Worm (Caenorhabditis elegans) whole organism, L1 larva: ENCODE measurements around the gene txt-2.
"Not testable (repeated sequence)": the region's sequence is repeated elsewhere in the genome, so short reads cannot be mapped to it uniquely, and the experiment has no call there.

Experiments
- F16B12.6 ChIP-seq: fragments of 150-350 bp; optimal IDR thresholded peaks from 2 replicates; lab custom pipeline; 2014; ENCODE audit warnings: missing biosample characterization, missing genetic modification characterization
- ama-1 ChIP-seq: fragments of 150-350 bp; optimal IDR thresholded peaks from 2 replicates; lab custom pipeline; 2014
- blmp-1 ChIP-seq: fragments of 150-350 bp; optimal IDR thresholded peaks from 2 replicates; lab custom pipeline; 2014; ENCODE audit warnings: missing biosample characterization, missing genetic modification characterization
- ceh-8 ChIP-seq: fragments of 200-800 bp; sonication (Bioruptor generic); optimal IDR thresholded peaks from 2 replicates; lab custom pipeline; 2018; ENCODE audit warnings: mild to moderate bottlenecking, missing genetic modification characterization, moderate library complexity, missing compliant biosample characterization
- ceh-88 ChIP-seq: fragments of 200-800 bp; sonication (Bioruptor generic); IDR thresholded peaks from 2 replicates; pipeline ENCODE4 v1.3.6; 2022; ENCODE audit warnings: missing genetic modification characterization, missing compliant biosample characterization
- ces-1 ChIP-seq: fragments of 150-350 bp; optimal IDR thresholded peaks from 2 replicates; lab custom pipeline; 2014; ENCODE audit warnings: missing biosample characterization, missing genetic modification reagents, missing genetic modification characterization
- dsc-1 ChIP-seq: sonication (generic microtip); optimal IDR thresholded peaks from 2 replicates; lab custom pipeline; 2016; ENCODE audit warnings: mild to moderate bottlenecking, missing genetic modification characterization, missing compliant biosample characterization
- efl-1 ChIP-seq, 4 experiments: fragments of 150-350 bp; optimal IDR thresholded peaks in 3 of 4; peaks in 1 of 4; 1 replicate in 1 of 4; 2 replicates in 3 of 4; lab custom pipeline; 2014; ENCODE audit warnings: missing biosample characterization in 2 of 4, missing genetic modification characterization in 2 of 4, missing genetic modification reagents in 2 of 4
- efl-3 ChIP-seq: fragments of 200-800 bp; sonication (Bioruptor generic); optimal IDR thresholded peaks from 2 replicates; lab custom pipeline; 2018; ENCODE audit warnings: mild to moderate bottlenecking, missing genetic modification characterization, missing compliant biosample characterization
- egl-27 ChIP-seq, 2 experiments: fragments of 150-350 bp in 1 of 2; sonication (generic microtip); optimal IDR thresholded peaks; 3 replicates each; lab custom pipeline; 2017 to 2018; ENCODE audit warnings: missing biosample characterization in 2 of 2, missing genetic modification characterization in 2 of 2, missing genetic modification reagents in 2 of 2
- elt-2 ChIP-seq: sonication (generic microtip); optimal IDR thresholded peaks from 2 replicates; lab custom pipeline; 2016; ENCODE audit warnings: missing genetic modification characterization, mild to moderate bottlenecking, inconsistent platforms, missing compliant biosample characterization, missing genetic modification reagents
- fkh-10 ChIP-seq: sonication (generic microtip); optimal IDR thresholded peaks from 2 replicates; lab custom pipeline; 2017; ENCODE audit warnings: missing biosample characterization, missing genetic modification reagents, missing genetic modification characterization
- fkh-4 ChIP-seq: sonication (generic microtip); optimal IDR thresholded peaks from 2 replicates; lab custom pipeline; 2016; ENCODE audit warnings: missing compliant biosample characterization, missing genetic modification characterization, borderline replicate concordance
- fkh-8 ChIP-seq: sonication (generic microtip); optimal IDR thresholded peaks from 2 replicates; lab custom pipeline; 2016; ENCODE audit warnings: mild to moderate bottlenecking, missing genetic modification characterization, missing compliant biosample characterization
- fos-1 ChIP-seq: fragments of 150-350 bp; optimal IDR thresholded peaks from 2 replicates; lab custom pipeline; 2014; ENCODE audit warnings: missing biosample characterization, missing genetic modification characterization
- irx-1 ChIP-seq: sonication (generic microtip); optimal IDR thresholded peaks from 2 replicates; lab custom pipeline; 2016; ENCODE audit warnings: missing genetic modification characterization, missing compliant biosample characterization
- lin-13 ChIP-seq: fragments of 150-350 bp; optimal IDR thresholded peaks from 2 replicates; lab custom pipeline; 2014; ENCODE audit warnings: missing biosample characterization, missing genetic modification reagents, missing genetic modification characterization
- lin-15B ChIP-seq: fragments of 150-350 bp; sonication (generic microtip); optimal IDR thresholded peaks from 3 replicates; lab custom pipeline; 2014; ENCODE audit warnings: missing biosample characterization, missing genetic modification characterization
- lir-3 ChIP-seq: sonication (generic microtip); optimal IDR thresholded peaks from 2 replicates; lab custom pipeline; 2016; ENCODE audit warnings: mild to moderate bottlenecking, missing genetic modification characterization, moderate library complexity, missing compliant biosample characterization; ENCODE audit not compliant: poor library complexity
- lsy-2 ChIP-seq, 2 experiments: fragments of 150-350 bp; optimal IDR thresholded peaks; 2 replicates each; lab custom pipeline; 2014; ENCODE audit warnings: missing biosample characterization in 2 of 2, missing genetic modification characterization in 2 of 2
- mab-9 ChIP-seq: fragments of 200-800 bp; sonication (Bioruptor generic); IDR thresholded peaks from 2 replicates; pipeline ENCODE4 v1.3.6; 2022; ENCODE audit warnings: missing genetic modification reagents, missing genetic modification characterization, missing compliant biosample characterization
- mef-2 ChIP-seq: fragments of 150-350 bp; optimal IDR thresholded peaks from 2 replicates; lab custom pipeline; 2014; ENCODE audit warnings: missing biosample characterization, missing genetic modification characterization
- nhr-12 ChIP-seq: sonication (generic microtip); optimal IDR thresholded peaks from 2 replicates; lab custom pipeline; 2017; ENCODE audit warnings: missing biosample characterization, missing genetic modification characterization
- nhr-20 ChIP-seq: sonication (generic microtip); optimal IDR thresholded peaks from 2 replicates; lab custom pipeline; 2016; ENCODE audit warnings: mild to moderate bottlenecking, missing genetic modification characterization, missing compliant biosample characterization
- nhr-71 ChIP-seq: sonication (generic microtip); optimal IDR thresholded peaks from 2 replicates; lab custom pipeline; 2016; ENCODE audit warnings: mild to moderate bottlenecking, missing genetic modification characterization, moderate library complexity, missing compliant biosample characterization
- nhr-90 ChIP-seq: sonication (generic microtip); optimal IDR thresholded peaks from 2 replicates; lab custom pipeline; 2016; ENCODE audit warnings: mild to moderate bottlenecking, missing genetic modification characterization, missing compliant biosample characterization; ENCODE audit not compliant: poor library complexity
- pag-3 ChIP-seq: sonication (generic microtip); optimal IDR thresholded peaks from 2 replicates; lab custom pipeline; 2017; ENCODE audit warnings: missing genetic modification characterization, mild to moderate bottlenecking, missing compliant biosample characterization, antibody characterized with exemption, borderline replicate concordance; ENCODE audit not compliant: insufficient read depth
- skn-1 ChIP-seq: fragments of 150-350 bp; optimal IDR thresholded peaks from 2 replicates; lab custom pipeline; 2014; ENCODE audit warnings: missing biosample characterization, missing genetic modification characterization
- sptf-1 ChIP-seq: fragments of 150-350 bp; optimal IDR thresholded peaks from 2 replicates; lab custom pipeline; 2014; ENCODE audit warnings: missing biosample characterization, missing genetic modification characterization
- sup-37 ChIP-seq: fragments of 200-800 bp; sonication (Bioruptor generic); optimal IDR thresholded peaks from 2 replicates; lab custom pipeline; 2018; ENCODE audit warnings: mild to moderate bottlenecking, missing genetic modification characterization, missing compliant biosample characterization
- unc-130 ChIP-seq: fragments of 150-350 bp; optimal IDR thresholded peaks from 2 replicates; lab custom pipeline; 2017; ENCODE audit warnings: missing biosample characterization, missing genetic modification characterization, inconsistent platforms
- unc-30 ChIP-seq: sonication (generic microtip); optimal IDR thresholded peaks from 2 replicates; lab custom pipeline; 2017; ENCODE audit warnings: missing biosample characterization, missing genetic modification characterization
- unc-62 ChIP-seq: fragments of 150-350 bp; optimal IDR thresholded peaks from 2 replicates; lab custom pipeline; 2014; ENCODE audit warnings: missing biosample characterization, missing genetic modification reagents, missing genetic modification characterization
- unc-98 ChIP-seq: fragments of 200-800 bp; sonication (Bioruptor generic); IDR thresholded peaks from 2 replicates; pipeline ENCODE4 v1.3.6; 2022; ENCODE audit warnings: missing genetic modification characterization, missing compliant biosample characterization
- ztf-11 ChIP-seq, 2 experiments: sonication (generic microtip); optimal IDR thresholded peaks; 2 replicates each; lab custom pipeline; 2016 to 2017; ENCODE audit warnings: missing genetic modification characterization in 2 of 2, missing biosample characterization in 1 of 2, missing compliant biosample characterization in 1 of 2
- ztf-4 ChIP-seq: fragments of 150-350 bp; optimal IDR thresholded peaks from 2 replicates; lab custom pipeline; 2014; ENCODE audit warnings: missing biosample characterization, missing genetic modification characterization

txt-2 gene

DNA sequence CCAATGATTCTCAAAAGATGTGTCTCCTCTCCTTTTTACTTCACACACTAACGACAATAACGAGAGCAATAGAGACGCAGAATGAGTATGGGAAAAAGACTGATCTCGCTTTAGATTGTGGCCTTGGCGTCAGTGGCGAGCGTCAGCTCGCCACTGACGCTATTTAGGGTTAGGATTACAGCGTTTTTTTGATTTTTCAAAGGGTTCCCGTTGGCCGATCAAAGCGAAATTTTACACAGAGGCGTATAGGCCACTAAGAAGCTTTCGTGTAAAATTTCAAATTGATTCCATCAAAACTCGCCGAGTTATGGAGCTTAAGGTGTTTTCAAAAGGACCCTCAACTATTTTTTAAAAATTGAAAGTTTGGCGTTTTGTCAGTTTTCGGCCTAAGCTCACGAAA lies 27.6 kb downstream of the txt-2 start, which contains the start of gene DC2.5:
Gene DC2.5, minus strand, starts transcription at position 101 of the 400 bp plus-strand sequence.
- TF ChIP-seq ces-1 (GFP tag; lab: Kevin White, UChicago); efl-3 (GFP tag; lab: Kevin White, UChicago); fos-1 (tag; lab: Kevin White, UChicago): not testable (repeated sequence)

DNA sequence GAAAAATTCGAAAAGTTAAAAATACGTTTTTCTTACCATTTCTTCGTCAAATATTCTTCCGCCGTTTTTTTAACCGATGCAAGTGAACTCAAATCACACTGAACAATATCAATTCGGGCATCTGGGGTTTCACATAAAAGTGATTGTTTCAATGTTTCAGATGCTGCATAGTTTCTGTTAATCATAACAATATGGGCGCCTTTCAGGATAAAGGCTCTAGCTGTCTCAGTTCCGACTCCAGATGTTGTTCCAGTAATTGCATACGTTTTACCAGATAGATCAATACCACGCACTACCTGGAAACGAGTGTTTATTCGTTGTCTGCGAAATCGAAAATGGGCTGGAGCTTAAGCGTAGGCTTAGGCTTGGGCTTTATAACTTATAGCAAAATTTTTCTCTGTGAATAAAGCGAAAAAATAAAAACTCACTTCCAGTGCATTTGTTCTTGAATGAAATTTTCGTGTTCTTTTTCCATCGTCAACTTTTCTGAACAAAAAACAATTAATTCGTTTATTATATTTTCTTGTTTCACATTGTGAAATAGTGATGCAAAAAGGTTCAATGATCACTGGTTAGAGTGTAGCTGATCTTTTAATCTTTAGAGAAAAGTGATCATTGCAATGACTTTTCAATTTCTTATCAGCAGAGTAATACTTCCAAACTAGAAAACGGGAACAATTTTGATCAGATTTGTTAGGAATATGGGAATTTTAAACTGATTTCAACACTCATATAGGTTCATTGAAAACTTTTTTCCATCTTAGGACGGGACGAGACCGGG lies 28.7 kb downstream of the txt-2 start:
- no peak for TF ChIP-seq unc-30 (tag; lab: Kevin White, UChicago)
- TF ChIP-seq unc-130 (tag; lab: Kevin White, UChicago), result no peak
- TF ChIP-seq nhr-90 (tag; lab: Kevin White, UChicago), result no peak
- peak; percentile 20 for TF ChIP-seq elt-2 (tag; lab: Kevin White, UChicago)
- TF ChIP-seq lin-15B, result no peak
- peak; percentile 86 for TF ChIP-seq nhr-20 (tag; lab: Kevin White, UChicago)
- TF ChIP-seq sptf-1 (tag; lab: Kevin White, UChicago), result no peak
- TF ChIP-seq dsc-1, result peak; percentile 92
- TF ChIP-seq nhr-71 (tag; lab: Kevin White, UChicago), result no peak
- TF ChIP-seq unc-98 (GFP tag; lab: Robert Waterston, UW), result no peak
- peak; percentile 67 for TF ChIP-seq fkh-4 (tag; lab: Kevin White, UChicago)
- TF ChIP-seq fkh-10, result no peak
- no peak for TF ChIP-seq ztf-11 (tag; optimal IDR thresholded peaks at IDR 0.05; lab: Kevin White, UChicago)
- TF ChIP-seq lsy-2 (tag; optimal IDR thresholded peaks at IDR 0.05; lab: Kevin White, UChicago), result no peak
- no peak for TF ChIP-seq egl-27 (tag; optimal IDR thresholded peaks at IDR 0.05; lab: Kevin White, UChicago)
- TF ChIP-seq ceh-88 (GFP tag; lab: Robert Waterston, UW), result no peak
- TF ChIP-seq pag-3 (tag; lab: Kevin White, UChicago), result no peak
- TF ChIP-seq mef-2 (tag; lab: Kevin White, UChicago), result no peak
- TF ChIP-seq lir-3 (tag; lab: Kevin White, UChicago), result no peak
- TF ChIP-seq efl-1 (optimal IDR thresholded peaks at IDR 0.05; lab: Kevin White, UChicago), result no peak
- peak in 1 of 2 experiments; percentile 3 for TF ChIP-seq efl-1 (GFP tag; optimal IDR thresholded peaks at IDR 0.05 in 1 of 2; lab: Kevin White, UChicago)
- no peak for TF ChIP-seq ceh-8
- TF ChIP-seq fkh-8 (tag; lab: Kevin White, UChicago), result no peak
- TF ChIP-seq skn-1 (tag; lab: Kevin White, UChicago), result peak; percentile 23
- no peak for TF ChIP-seq F16B12.6 (tag; lab: Kevin White, UChicago)

DNA sequence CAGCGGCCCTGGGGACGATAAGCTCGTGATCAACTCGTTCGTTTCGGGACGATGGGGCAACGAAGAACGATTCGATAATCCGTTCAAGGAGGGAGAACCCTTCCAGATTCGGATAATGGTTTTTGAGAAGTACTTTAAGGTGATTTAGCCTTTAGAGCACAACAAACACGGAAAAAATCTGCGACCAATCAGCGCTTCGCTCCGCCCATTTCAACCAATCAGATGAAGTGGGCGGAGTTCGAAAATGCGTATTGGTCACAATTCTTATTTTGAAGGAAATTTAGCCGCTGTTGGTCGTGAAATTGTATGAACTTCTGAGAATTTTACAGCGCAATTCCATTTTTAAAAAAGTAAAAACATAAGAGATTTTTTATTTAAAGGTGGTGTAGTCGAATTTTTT lies 33.5 kb downstream of the txt-2 start:
- no peak for TF ChIP-seq fos-1 (tag; lab: Kevin White, UChicago)
- TF ChIP-seq skn-1 (tag; lab: Kevin White, UChicago), result no peak
- no peak for TF ChIP-seq blmp-1 (tag; lab: Kevin White, UChicago)
- no peak for TF ChIP-seq ama-1 (lab: Kevin White, UChicago)
- TF ChIP-seq sup-37, result no peak
- no peak for TF ChIP-seq lin-13 (GFP tag; lab: Kevin White, UChicago)
- TF ChIP-seq mab-9, result 0 out of 2 replicates have a peak, but pooled peaks have one; percentile 19
- no peak for TF ChIP-seq unc-62 (GFP tag; lab: Kevin White, UChicago)
- no peak for TF ChIP-seq dsc-1
- TF ChIP-seq egl-27 (tag; optimal IDR thresholded peaks at IDR 0.05; lab: Kevin White, UChicago), result no peak
- TF ChIP-seq fkh-10, result no peak
- no peak for TF ChIP-seq nhr-12 (tag; lab: Kevin White, UChicago)
- no peak for TF ChIP-seq ztf-4 (tag; lab: Kevin White, UChicago)
- TF ChIP-seq irx-1 (tag; lab: Kevin White, UChicago), result no peak
- no peak for TF ChIP-seq efl-1 (optimal IDR thresholded peaks at IDR 0.05; lab: Kevin White, UChicago)
- peak in 1 of 2 experiments; percentile 40 for TF ChIP-seq efl-1 (GFP tag; optimal IDR thresholded peaks at IDR 0.05 in 1 of 2; lab: Kevin White, UChicago)
- no peak for TF ChIP-seq lir-3 (tag; lab: Kevin White, UChicago)
- TF ChIP-seq pag-3 (tag; lab: Kevin White, UChicago), result no peak
